Worm (Caenorhabditis elegans): ENCODE results near the gene mdt-8.

mdt-8 gene

ce11 chrII:11495806-11496205 is 37.8 kb downstream of the mdt-8 start:
- no peak for TF ChIP-seq elt-1 (tag; optimal IDR thresholded peaks at IDR 0.05; ENCODE audit: borderline replicate concordance, insufficient read depth)
- no peak for TF ChIP-seq mls-2 (tag; optimal IDR thresholded peaks at IDR 0.05)
- TF ChIP-seq ceh-83 (GFP tag; optimal IDR thresholded peaks at IDR 0.05), result no peak
- no peak for TF ChIP-seq ham-2 (GFP tag; optimal IDR thresholded peaks at IDR 0.05)
- no peak for TF ChIP-seq elt-3 (tag; optimal IDR thresholded peaks at IDR 0.05)
- no peak for TF ChIP-seq lin-32 (GFP tag; optimal IDR thresholded peaks at IDR 0.05)
- TF ChIP-seq snpc-4 (tag; optimal IDR thresholded peaks at IDR 0.05), result no peak
- no peak for TF ChIP-seq bed-3 (GFP tag; optimal IDR thresholded peaks at IDR 0.05)
- no peak for TF ChIP-seq unc-39 (tag; optimal IDR thresholded peaks at IDR 0.05)
- no peak for TF ChIP-seq lin-13 (tag; optimal IDR thresholded peaks at IDR 0.05)

ce11 chrII:11495307-11495706 is 38.3 kb downstream of the mdt-8 start, which contains the start of the genes ooc-3 and B0334.4:
TSS of gene ooc-3 (minus strand) at chrII:11495321.
TSS of gene B0334.4 (plus strand) at chrII:11495692.
- TF ChIP-seq M03D4.4 (tag; optimal IDR thresholded peaks at IDR 0.05) (no peak), ces-1 (GFP tag; optimal IDR thresholded peaks at IDR 0.05) (peak; percentile 94), unc-120 (tag; optimal IDR thresholded peaks at IDR 0.05; ENCODE audit: poor library complexity, severe bottlenecking) (no peak), ceh-83 (GFP tag; optimal IDR thresholded peaks at IDR 0.05) (no peak), lin-13 (tag; optimal IDR thresholded peaks at IDR 0.05) (no peak), lsy-2 (tag; optimal IDR thresholded peaks at IDR 0.05) (peak; percentile 91), ceh-43 (GFP tag; optimal IDR thresholded peaks at IDR 0.05) (no peak), mls-2 (tag; optimal IDR thresholded peaks at IDR 0.05) (no peak), bed-3 (GFP tag; optimal IDR thresholded peaks at IDR 0.05) (no peak)

- no peak for TF ChIP-seq unc-39 (tag; optimal IDR thresholded peaks at IDR 0.05)
- no peak for TF ChIP-seq zip-8 (tag; optimal IDR thresholded peaks at IDR 0.05)
- no peak for TF ChIP-seq ham-2 (GFP tag; optimal IDR thresholded peaks at IDR 0.05)
- no peak for TF ChIP-seq elt-1 (tag; optimal IDR thresholded peaks at IDR 0.05; ENCODE audit: borderline replicate concordance, insufficient read depth)
- no peak for TF ChIP-seq mab-5 (tag; optimal IDR thresholded peaks at IDR 0.05)
- no peak for TF ChIP-seq M03D4.4 (tag; optimal IDR thresholded peaks at IDR 0.05)
- TF ChIP-seq cnd-1 (tag; optimal IDR thresholded peaks at IDR 0.05), result no peak
- no peak for TF ChIP-seq sptf-1 (tag; optimal IDR thresholded peaks at IDR 0.05)
- no peak for TF ChIP-seq sem-2 (GFP tag; optimal IDR thresholded peaks at IDR 0.05)
Measured at ce11 chrII:11492843-11493242, 40.8 kb downstream of the mdt-8 start, which contains the start of gene hacl-1. TSS of gene hacl-1 (minus strand) at chrII:11492963.

- no peak for TF ChIP-seq mep-1 (tag; optimal IDR thresholded peaks at IDR 0.05)
- TF ChIP-seq unc-62 (GFP tag; optimal IDR thresholded peaks at IDR 0.05), result no peak
- TF ChIP-seq blmp-1 (tag; optimal IDR thresholded peaks at IDR 0.05), result no peak
- no peak for TF ChIP-seq ceh-43 (GFP tag; optimal IDR thresholded peaks at IDR 0.05)
- TF ChIP-seq nhr-28 (tag; optimal IDR thresholded peaks at IDR 0.05), result no peak
- no peak for TF ChIP-seq ztf-11 (tag; optimal IDR thresholded peaks at IDR 0.05)
Measured at ce11 chrII:11487999-11488398, 45.6 kb downstream of the mdt-8 start, which contains the start of gene B0334.13. TSS of gene B0334.13 (plus strand) at chrII:11488299.

- TF ChIP-seq mep-1 (tag; optimal IDR thresholded peaks at IDR 0.05) (no peak), blmp-1 (tag; optimal IDR thresholded peaks at IDR 0.05) (no peak), nhr-2 (tag; optimal IDR thresholded peaks at IDR 0.05) (no peak), nhr-237 (tag; optimal IDR thresholded peaks at IDR 0.05) (no peak), lsy-2 (tag; optimal IDR thresholded peaks at IDR 0.05) (no peak), ceh-43 (GFP tag; optimal IDR thresholded peaks at IDR 0.05) (no peak), ztf-11 (tag; optimal IDR thresholded peaks at IDR 0.05) (no peak), unc-39 (tag; optimal IDR thresholded peaks at IDR 0.05) (no peak), unc-62 (GFP tag; optimal IDR thresholded peaks at IDR 0.05) (no peak), nhr-28 (tag; optimal IDR thresholded peaks at IDR 0.05) (no peak), sptf-1 (tag; optimal IDR thresholded peaks at IDR 0.05) (no peak), ceh-39 (tag; optimal IDR thresholded peaks at IDR 0.05) (no peak), ham-2 (GFP tag; optimal IDR thresholded peaks at IDR 0.05) (no peak)
Measured at ce11 chrII:11486698-11487234, 46.9 kb downstream of the mdt-8 start, which contains the start of gene ttr-18. TSS of gene ttr-18 (minus strand) at chrII:11486748.

- TF ChIP-seq lin-32 (GFP tag; optimal IDR thresholded peaks at IDR 0.05), result no peak
- TF ChIP-seq nhr-2 (tag; optimal IDR thresholded peaks at IDR 0.05), result no peak
Measured at ce11 chrII:11485200-11485599, 48.4 kb downstream of the mdt-8 start, which contains the start of gene twk-5. TSS of gene twk-5 (minus strand) at chrII:11485300.
